Worm (Caenorhabditis elegans) whole organism, L1 larva: ENCODE data around the gene W08G11.3.

ENCODE experiments used
- C04F5.9 ChIP-seq: sonication (generic microtip); optimal IDR thresholded peaks from 2 replicates; lab custom pipeline; 2016; ENCODE audit warnings: missing genetic modification characterization, missing compliant biosample characterization
- C16A3.4 ChIP-seq: fragments of 150-350 bp; optimal IDR thresholded peaks from 2 replicates; lab custom pipeline; 2014; ENCODE audit warnings: missing biosample characterization, missing genetic modification characterization
- C34B4.2 ChIP-seq: sonication (generic microtip); optimal IDR thresholded peaks from 2 replicates; lab custom pipeline; 2017; ENCODE audit warnings: mild to moderate bottlenecking, missing genetic modification characterization, missing compliant biosample characterization
- F16B12.6 ChIP-seq: fragments of 150-350 bp; optimal IDR thresholded peaks from 2 replicates; lab custom pipeline; 2014; ENCODE audit warnings: missing biosample characterization, missing genetic modification characterization
- ceh-82 ChIP-seq, 3 experiments: fragments of 150-350 bp in 1 of 3; sonication (generic microtip) in 2 of 3; optimal IDR thresholded peaks; 2 replicates each; lab custom pipeline; 2014 to 2017; ENCODE audit warnings: missing biosample characterization in 3 of 3, missing genetic modification characterization in 3 of 3
- ces-1 ChIP-seq: fragments of 150-350 bp; optimal IDR thresholded peaks from 2 replicates; lab custom pipeline; 2014; ENCODE audit warnings: missing biosample characterization, missing genetic modification reagents, missing genetic modification characterization
- dpl-1 ChIP-seq, 3 experiments: fragments of 150-350 bp in 2 of 3; sonication (generic microtip) in 1 of 3; optimal IDR thresholded peaks; 2 replicates each; lab custom pipeline; 2014 to 2017; ENCODE audit warnings: missing biosample characterization in 3 of 3, missing genetic modification characterization in 3 of 3, missing genetic modification reagents in 3 of 3
- efl-1 ChIP-seq, 4 experiments: fragments of 150-350 bp; optimal IDR thresholded peaks in 3 of 4; peaks in 1 of 4; 1 replicate in 1 of 4; 2 replicates in 3 of 4; lab custom pipeline; 2014; ENCODE audit warnings: missing biosample characterization in 2 of 4, missing genetic modification characterization in 2 of 4, missing genetic modification reagents in 2 of 4
- efl-3 ChIP-seq: fragments of 200-800 bp; sonication (Bioruptor generic); optimal IDR thresholded peaks from 2 replicates; lab custom pipeline; 2018; ENCODE audit warnings: mild to moderate bottlenecking, missing genetic modification characterization, missing compliant biosample characterization
- elt-2 ChIP-seq: sonication (generic microtip); optimal IDR thresholded peaks from 2 replicates; lab custom pipeline; 2016; ENCODE audit warnings: missing genetic modification characterization, mild to moderate bottlenecking, inconsistent platforms, missing compliant biosample characterization, missing genetic modification reagents
- elt-3 ChIP-seq, 6 experiments: fragments of 150-350 bp in 1 of 6; sonication (generic microtip); optimal IDR thresholded peaks; 2 replicates each; lab custom pipeline; 2017 to 2018; ENCODE audit warnings: missing biosample characterization in 6 of 6, missing genetic modification characterization in 6 of 6, inconsistent platforms in 1 of 6
- hpl-2 ChIP-seq: fragments of 150-350 bp; optimal IDR thresholded peaks from 2 replicates; lab custom pipeline; 2014; ENCODE audit warnings: missing biosample characterization, missing genetic modification reagents, missing genetic modification characterization
- isw-1 ChIP-seq: fragments of 200-800 bp; sonication (Bioruptor generic); IDR thresholded peaks from 2 replicates; pipeline ENCODE4 v1.3.6; 2022; ENCODE audit warnings: missing genetic modification characterization, missing compliant biosample characterization
- jun-1 ChIP-seq: fragments of 150-350 bp; optimal IDR thresholded peaks from 2 replicates; lab custom pipeline; 2014; ENCODE audit warnings: missing biosample characterization, missing genetic modification reagents, missing genetic modification characterization
- lin-13 ChIP-seq: fragments of 150-350 bp; optimal IDR thresholded peaks from 2 replicates; lab custom pipeline; 2014; ENCODE audit warnings: missing biosample characterization, missing genetic modification reagents, missing genetic modification characterization
- lin-14 ChIP-seq: fragments of 200-800 bp; sonication (Bioruptor generic); optimal IDR thresholded peaks from 2 replicates; lab custom pipeline; 2018; ENCODE audit warnings: mild to moderate bottlenecking, missing genetic modification characterization, moderate library complexity, missing compliant biosample characterization
- lin-35 ChIP-seq, 2 experiments: fragments of 150-350 bp; optimal IDR thresholded peaks; 2 replicates each; lab custom pipeline; 2014; ENCODE audit warnings: missing biosample characterization in 2 of 2, missing genetic modification characterization in 2 of 2, missing genetic modification reagents in 2 of 2
- lin-39 ChIP-seq: fragments of 150-350 bp; optimal IDR thresholded peaks from 2 replicates; lab custom pipeline; 2014; ENCODE audit warnings: missing biosample characterization, missing genetic modification reagents, missing genetic modification characterization
- lsy-2 ChIP-seq, 2 experiments: fragments of 150-350 bp; optimal IDR thresholded peaks; 2 replicates each; lab custom pipeline; 2014; ENCODE audit warnings: missing biosample characterization in 2 of 2, missing genetic modification characterization in 2 of 2
- mep-1 ChIP-seq: fragments of 150-350 bp; optimal IDR thresholded peaks from 2 replicates; lab custom pipeline; 2014; ENCODE audit warnings: missing biosample characterization, missing genetic modification characterization
- nhr-20 ChIP-seq: sonication (generic microtip); optimal IDR thresholded peaks from 2 replicates; lab custom pipeline; 2016; ENCODE audit warnings: mild to moderate bottlenecking, missing genetic modification characterization, missing compliant biosample characterization
- nhr-237 ChIP-seq: fragments of 150-350 bp; optimal IDR thresholded peaks from 2 replicates; lab custom pipeline; 2014; ENCODE audit warnings: missing biosample characterization, missing genetic modification characterization
- nhr-28 ChIP-seq: fragments of 150-350 bp; optimal IDR thresholded peaks from 2 replicates; lab custom pipeline; 2014; ENCODE audit warnings: missing biosample characterization, missing genetic modification characterization
- nhr-47 ChIP-seq: sonication (generic microtip); optimal IDR thresholded peaks from 2 replicates; lab custom pipeline; 2016; ENCODE audit warnings: mild to moderate bottlenecking, missing genetic modification characterization, moderate library complexity, missing compliant biosample characterization
- nhr-71 ChIP-seq: sonication (generic microtip); optimal IDR thresholded peaks from 2 replicates; lab custom pipeline; 2016; ENCODE audit warnings: mild to moderate bottlenecking, missing genetic modification characterization, moderate library complexity, missing compliant biosample characterization
- nhr-84 ChIP-seq: sonication (generic microtip); optimal IDR thresholded peaks from 2 replicates; lab custom pipeline; 2017; ENCODE audit warnings: missing biosample characterization, missing genetic modification characterization
- nhr-85 ChIP-seq: sonication (generic microtip); peaks from one replicate; lab custom pipeline; 2016; ENCODE audit warnings: missing genetic modification characterization, inconsistent platforms, missing compliant biosample characterization
- nhr-90 ChIP-seq: sonication (generic microtip); optimal IDR thresholded peaks from 2 replicates; lab custom pipeline; 2016; ENCODE audit warnings: mild to moderate bottlenecking, missing genetic modification characterization, missing compliant biosample characterization; ENCODE audit not compliant: poor library complexity
- pqm-1 ChIP-seq: sonication (generic microtip); optimal IDR thresholded peaks from 3 replicates; lab custom pipeline; 2017; ENCODE audit warnings: missing biosample characterization, missing genetic modification characterization
- rnt-1 ChIP-seq: sonication (generic microtip); optimal IDR thresholded peaks from 2 replicates; lab custom pipeline; 2016; ENCODE audit warnings: mild to moderate bottlenecking, missing genetic modification characterization, moderate library complexity, missing compliant biosample characterization
- skn-1 ChIP-seq: fragments of 150-350 bp; optimal IDR thresholded peaks from 2 replicates; lab custom pipeline; 2014; ENCODE audit warnings: missing biosample characterization, missing genetic modification characterization
- tbx-2 ChIP-seq: sonication (generic microtip); optimal IDR thresholded peaks from 2 replicates; lab custom pipeline; 2016; ENCODE audit warnings: missing genetic modification characterization, missing compliant biosample characterization
- unc-30 ChIP-seq: sonication (generic microtip); optimal IDR thresholded peaks from 2 replicates; lab custom pipeline; 2017; ENCODE audit warnings: missing biosample characterization, missing genetic modification characterization
- unc-62 ChIP-seq: fragments of 150-350 bp; optimal IDR thresholded peaks from 2 replicates; lab custom pipeline; 2014; ENCODE audit warnings: missing biosample characterization, missing genetic modification reagents, missing genetic modification characterization
- unc-98 ChIP-seq: fragments of 200-800 bp; sonication (Bioruptor generic); IDR thresholded peaks from 2 replicates; pipeline ENCODE4 v1.3.6; 2022; ENCODE audit warnings: missing genetic modification characterization, missing compliant biosample characterization
- xbp-1 ChIP-seq: sonication (generic microtip); optimal IDR thresholded peaks from 2 replicates; lab custom pipeline; 2016; ENCODE audit warnings: missing genetic modification characterization, missing compliant biosample characterization
- zag-1 ChIP-seq: fragments of 150-350 bp; optimal IDR thresholded peaks from 2 replicates; lab custom pipeline; 2014; ENCODE audit warnings: missing biosample characterization, missing genetic modification characterization
- zip-4 ChIP-seq: fragments of 200-800 bp; sonication (Bioruptor generic); optimal IDR thresholded peaks from 2 replicates; lab custom pipeline; 2018; ENCODE audit warnings: mild to moderate bottlenecking, missing genetic modification characterization, moderate library complexity, missing compliant biosample characterization
- ztf-11 ChIP-seq, 2 experiments: sonication (generic microtip); optimal IDR thresholded peaks; 2 replicates each; lab custom pipeline; 2016 to 2017; ENCODE audit warnings: missing genetic modification characterization in 2 of 2, missing biosample characterization in 1 of 2, missing compliant biosample characterization in 1 of 2

Gene W08G11.3

ce11 chrV:16393728-16394127 is 26.2 kb downstream of the W08G11.3 start, which contains the start of gene srd-63:
Gene srd-63 (minus strand): TSS chrV:16393828.
- TF ChIP-seq ztf-11 (tag; optimal IDR thresholded peaks at IDR 0.05; lab: Kevin White, UChicago) (no peak), tbx-2 (tag; lab: Kevin White, UChicago) (no peak), lin-13 (GFP tag; lab: Kevin White, UChicago) (no peak)
- TF ChIP-seq, all 84 proteins: peak for 0

- peak; percentile 19 for TF ChIP-seq nhr-90 (tag; lab: Kevin White, UChicago)
- TF ChIP-seq C04F5.9 (tag; lab: Kevin White, UChicago) = no peak
- peak; percentile 81 for TF ChIP-seq skn-1
- TF ChIP-seq unc-98 = no peak
- no peak for TF ChIP-seq lin-13 (GFP tag; lab: Kevin White, UChicago)
- TF ChIP-seq tbx-2 (tag; lab: Kevin White, UChicago) = no peak
- TF ChIP-seq C16A3.4 (tag; lab: Kevin White, UChicago) = no peak
- TF ChIP-seq jun-1 (tag; lab: Kevin White, UChicago) = no peak
- TF ChIP-seq unc-30 = no peak
- TF ChIP-seq nhr-71 (tag; lab: Kevin White, UChicago) = peak; percentile 40
- peak in 1 of 3 experiments; percentile 16 for TF ChIP-seq ceh-82 (tag; optimal IDR thresholded peaks at IDR 0.05; lab: Kevin White, UChicago)
- no peak for TF ChIP-seq unc-62 (GFP tag; lab: Kevin White, UChicago)
- peak in 1 of 6 experiments; percentile 28 for TF ChIP-seq elt-3 (tag; optimal IDR thresholded peaks at IDR 0.05; lab: Kevin White, UChicago)
- TF ChIP-seq nhr-237 (tag; lab: Kevin White, UChicago) = no peak
- no peak for TF ChIP-seq xbp-1
- TF ChIP-seq nhr-20 = no peak
- TF ChIP-seq nhr-47 (tag; lab: Kevin White, UChicago) = peak; percentile 17
- peak in 2 of 3 experiments; percentile 4 to 17 for TF ChIP-seq dpl-1 (GFP tag; optimal IDR thresholded peaks at IDR 0.05; lab: Kevin White, UChicago)
- peak; percentile 46 for TF ChIP-seq elt-2 (tag; lab: Kevin White, UChicago)
- no peak for TF ChIP-seq nhr-28 (tag; lab: Kevin White, UChicago)
- TF ChIP-seq zip-4 (GFP tag; lab: Kevin White, UChicago) = peak; percentile 99
- TF ChIP-seq lin-35 (GFP tag; optimal IDR thresholded peaks at IDR 0.05; lab: Kevin White, UChicago) = peak in 1 of 2 experiments; percentile 1
- peak; percentile 7 to 25 for TF ChIP-seq efl-1 (optimal IDR thresholded peaks at IDR 0.05; lab: Kevin White, UChicago)
- peak; percentile 10 to 82 for TF ChIP-seq efl-1 (GFP tag; optimal IDR thresholded peaks at IDR 0.05 in 1 of 2; lab: Kevin White, UChicago)
- no peak for TF ChIP-seq lin-14
- peak; percentile 66 for TF ChIP-seq nhr-85 (tag; lab: Kevin White, UChicago)
- no peak for TF ChIP-seq ztf-11 (tag; optimal IDR thresholded peaks at IDR 0.05; lab: Kevin White, UChicago)
These were observed 27.6 kb downstream of the W08G11.3 start, which contains the start of gene F13A7.11 for ce11 chrV:16395131-16395530. Gene F13A7.11 (minus strand): TSS chrV:16395304.

DNA sequence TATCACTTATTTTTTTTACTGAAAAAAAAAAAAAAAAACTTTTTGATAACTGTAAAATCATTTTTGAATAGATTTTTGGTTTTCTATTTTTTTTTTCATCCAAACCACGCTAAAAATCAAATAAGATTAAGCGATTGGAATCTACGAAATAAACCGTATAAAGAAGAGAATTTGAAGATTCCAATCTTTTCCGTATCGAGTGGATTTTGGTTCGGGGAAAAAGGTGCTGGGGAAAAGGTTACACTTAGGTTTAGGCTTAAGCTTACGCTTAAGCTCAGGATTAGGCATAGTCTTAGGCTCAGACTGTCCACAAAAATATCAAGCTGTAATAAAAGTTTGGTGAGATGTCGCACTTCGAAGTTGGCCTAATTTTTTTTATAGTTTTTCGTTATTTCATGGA is 28.3 kb downstream of the W08G11.3 start, which contains the start of gene F13A7.12:
TSS of gene F13A7.12 (plus strand) at position 301 of the 400 bp plus-strand sequence.
- TF ChIP-seq mep-1 = no peak
- TF ChIP-seq efl-3 (GFP tag; lab: Kevin White, UChicago) = no peak
- no peak for TF ChIP-seq ces-1
- no peak for TF ChIP-seq isw-1 (GFP tag; lab: Robert Waterston, UW)
- no peak for TF ChIP-seq pqm-1 (tag; lab: Kevin White, UChicago)

- no peak for TF ChIP-seq ces-1
- no peak for TF ChIP-seq lin-39 (tag; lab: Kevin White, UChicago)
- TF ChIP-seq tbx-2 (tag; lab: Kevin White, UChicago) = no peak
- no peak for TF ChIP-seq nhr-28 (tag; lab: Kevin White, UChicago)
- no peak for TF ChIP-seq unc-62 (GFP tag; lab: Kevin White, UChicago)
- TF ChIP-seq hpl-2 (GFP tag; lab: Kevin White, UChicago) = no peak
- TF ChIP-seq nhr-84 (tag; lab: Kevin White, UChicago) = no peak
- TF ChIP-seq C16A3.4 (tag; lab: Kevin White, UChicago) = no peak
- TF ChIP-seq rnt-1 (tag; lab: Kevin White, UChicago) = no peak
- no peak for TF ChIP-seq lsy-2 (tag; optimal IDR thresholded peaks at IDR 0.05; lab: Kevin White, UChicago)
- TF ChIP-seq zag-1 (tag; lab: Kevin White, UChicago) = no peak
- TF ChIP-seq elt-2 (tag; lab: Kevin White, UChicago) = no peak
- TF ChIP-seq C34B4.2 (tag; lab: Kevin White, UChicago) = no peak
- no peak for TF ChIP-seq F16B12.6 (tag; lab: Kevin White, UChicago)
These were observed 31.9 kb downstream of the W08G11.3 start, which contains the start of gene sre-36 for ce11 chrV:16399388-16399787. Gene sre-36 (plus strand): TSS chrV:16399688.
